Worm (Caenorhabditis elegans): ENCODE results near the gene T22D1.5.

The T22D1.5 gene

DNA sequence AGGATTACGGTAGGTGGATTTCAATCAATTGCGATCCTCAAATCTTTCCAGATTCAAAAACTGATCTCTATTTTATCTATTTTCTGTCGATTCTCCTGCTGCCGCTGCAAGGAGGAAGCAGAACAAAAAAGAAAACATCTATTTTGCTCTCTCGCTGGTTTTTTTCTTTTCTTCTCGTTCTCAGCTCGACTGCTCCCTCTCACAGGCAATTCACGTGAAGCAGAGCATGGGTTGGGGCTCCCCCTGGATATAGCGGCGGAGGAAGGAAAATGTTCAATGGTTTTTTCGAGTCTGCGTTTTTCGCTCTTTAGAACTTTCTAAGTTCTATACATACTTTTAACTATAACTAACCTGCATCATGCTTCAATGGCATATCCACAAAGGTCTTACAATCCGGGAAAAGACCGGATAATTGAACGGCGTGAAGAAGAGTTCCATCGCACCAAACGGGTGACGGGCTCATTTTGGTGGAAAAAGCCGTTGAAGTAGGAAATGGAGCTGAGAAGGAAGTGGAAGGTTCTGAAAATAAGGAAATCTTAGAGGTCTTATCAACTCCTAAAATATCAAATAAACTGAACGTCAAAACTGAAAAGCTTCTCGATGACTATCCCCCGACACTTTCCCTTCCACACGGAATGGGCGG lies 24.7 kb upstream of the T22D1.5 start:
- TF ChIP-seq rbr-2 (tag; optimal IDR thresholded peaks at IDR 0.05) (peak; percentile 31), unc-62 (GFP tag; optimal IDR thresholded peaks at IDR 0.05 in 1 of 2) (peak in 1 of 2 experiments; percentile 96), unc-62 (tag; optimal IDR thresholded peaks at IDR 0.05) (no peak), nhr-11 (tag; optimal IDR thresholded peaks at IDR 0.05) (peak; percentile 84), ceh-82 (tag; optimal IDR thresholded peaks at IDR 0.05) (no peak), F37D6.2 (tag; optimal IDR thresholded peaks at IDR 0.05) (peak; percentile 24), pha-4 (GFP tag; IDR thresholded peaks at IDR 0.05) (0 out of 2 replicates have a peak, but pooled peaks have one; percentile 44), pha-4 (tag; optimal IDR thresholded peaks at IDR 0.05) (peak; percentile 11), fkh-10 (GFP tag; optimal IDR thresholded peaks at IDR 0.05) (peak; percentile 55), lsy-2 (tag; optimal IDR thresholded peaks at IDR 0.05) (peak in 1 of 2 experiments; percentile 75), dmd-6 (GFP tag; IDR thresholded peaks at IDR 0.05) (peak; percentile 80), hmg-1.1 (GFP tag; IDR thresholded peaks at IDR 0.05) (0 out of 2 replicates have a peak, but pooled peaks have one; percentile 35), mxl-2 (GFP tag; conservative IDR thresholded peaks at IDR 0.05) (peak; percentile 100), dpl-1 (GFP tag; optimal IDR thresholded peaks at IDR 0.05) (no peak), ceh-20 (GFP tag; IDR thresholded peaks at IDR 0.05) (0 out of 2 replicates have a peak, but pooled peaks have one; percentile 7), hlh-11 (tag; optimal IDR thresholded peaks at IDR 0.05) (peak; percentile 79), ctbp-1 (GFP tag; IDR thresholded peaks at IDR 0.05) (peak; percentile 46; the same call in 1 of the 2 replicates), hlh-30 (tag; optimal IDR thresholded peaks at IDR 0.05; ENCODE audit: insufficient read depth) (peak; percentile 72), gei-8 (GFP tag; optimal IDR thresholded peaks at IDR 0.05) (peak; percentile 60), spr-3 (GFP tag; optimal IDR thresholded peaks at IDR 0.05) (no peak), daf-16 (GFP tag; optimal IDR thresholded peaks at IDR 0.05) (peak in 1 of 2 experiments; percentile 66), daf-16 (tag; optimal IDR thresholded peaks at IDR 0.05) (no peak), zag-1 (tag; optimal IDR thresholded peaks at IDR 0.05) (no peak), nhr-48 (tag; optimal IDR thresholded peaks at IDR 0.05) (peak; percentile 85)

DNA sequence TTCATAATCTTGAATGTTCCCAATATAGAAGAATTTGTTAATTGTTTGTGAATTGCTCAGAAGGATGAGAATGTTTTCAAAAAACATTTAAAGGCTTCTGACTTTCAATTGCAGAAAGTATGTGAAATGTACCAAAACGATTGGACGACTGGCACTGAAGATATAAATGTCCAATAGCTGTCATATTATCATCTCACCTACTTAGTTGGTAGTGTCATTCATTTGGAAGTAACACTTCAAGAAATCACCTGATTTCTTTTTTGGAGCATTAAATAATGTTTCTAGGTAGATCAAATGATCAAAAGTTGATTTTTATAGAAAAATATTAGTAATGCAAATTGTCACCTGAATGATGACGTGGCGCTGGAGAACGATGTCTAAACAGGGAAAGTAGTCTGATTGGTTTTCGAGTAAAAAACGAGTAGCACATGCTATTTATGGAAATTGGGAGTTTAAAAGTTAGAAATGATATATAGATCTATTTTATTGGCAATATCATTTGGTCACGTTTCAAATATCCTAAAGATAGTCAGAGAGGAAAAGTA lies 24.0 kb upstream of the T22D1.5 start:
- TF ChIP-seq dmd-6 (GFP tag; IDR thresholded peaks at IDR 0.05): peak; percentile 70
- TF ChIP-seq F37D6.2 (tag; optimal IDR thresholded peaks at IDR 0.05): no peak

DNA sequence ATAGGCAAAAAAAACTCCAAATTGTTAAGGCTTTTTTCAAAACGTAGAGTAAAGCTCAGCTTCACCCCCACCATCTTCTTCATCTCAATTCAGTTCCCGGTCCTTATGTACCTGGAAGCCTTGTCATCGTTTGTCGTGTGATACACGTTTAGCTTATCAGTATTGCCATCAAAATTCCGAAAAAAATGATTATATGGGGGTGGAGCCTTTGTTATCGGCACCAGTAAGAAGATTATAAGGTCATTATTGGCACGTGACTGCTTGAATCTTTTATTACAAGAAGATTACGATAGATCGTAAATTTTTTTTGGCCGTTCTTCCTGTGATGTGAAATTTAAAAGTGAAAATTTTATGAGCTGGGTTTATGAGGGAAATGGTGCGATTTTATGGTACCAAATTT lies 23.3 kb upstream of the T22D1.5 start:
- TF ChIP-seq nhr-48 (tag; optimal IDR thresholded peaks at IDR 0.05) (peak; percentile 87), hlh-11 (tag; optimal IDR thresholded peaks at IDR 0.05) (peak; percentile 80), ama-1 (optimal IDR thresholded peaks at IDR 0.05) (no peak), nhr-102 (tag; optimal IDR thresholded peaks at IDR 0.05) (peak; percentile 46), mxl-2 (GFP tag; conservative IDR thresholded peaks at IDR 0.05) (peak; percentile 61; the same call in 1 of the 2 replicates), hlh-30 (tag; optimal IDR thresholded peaks at IDR 0.05; ENCODE audit: insufficient read depth) (peak; percentile 59), nhr-6 (tag; optimal IDR thresholded peaks at IDR 0.05) (peak; percentile 25), php-3 (GFP tag; IDR thresholded peaks at IDR 0.05) (peak; percentile 95), dmd-6 (GFP tag; IDR thresholded peaks at IDR 0.05) (peak; percentile 95), nhr-41 (GFP tag; IDR thresholded peaks at IDR 0.05) (peak; percentile 96), jun-1 (tag; optimal IDR thresholded peaks at IDR 0.05) (no peak), pha-4 (GFP tag; IDR thresholded peaks at IDR 0.05) (0 out of 2 replicates have a peak, but pooled peaks have one; percentile 17), pha-4 (tag; optimal IDR thresholded peaks at IDR 0.05) (no peak), mxl-3 (GFP tag; optimal IDR thresholded peaks at IDR 0.05) (no peak), arid-1 (GFP tag; conservative IDR thresholded peaks at IDR 0.05) (no peak), dpl-1 (GFP tag; optimal IDR thresholded peaks at IDR 0.05) (no peak), T26A8.4 (GFP tag; IDR thresholded peaks at IDR 0.05) (no peak), nhr-42 (GFP tag; IDR thresholded peaks at IDR 0.05) (0 out of 2 replicates have a peak, but pooled peaks have one; percentile 32), dve-1 (tag; optimal IDR thresholded peaks at IDR 0.05; ENCODE audit: insufficient read depth) (peak; percentile 92), nhr-28 (tag; optimal IDR thresholded peaks at IDR 0.05) (peak; percentile 61), lin-1 (GFP tag; IDR thresholded peaks at IDR 0.05) (peak; percentile 83), pqm-1 (tag; optimal IDR thresholded peaks at IDR 0.05) (peak; percentile 85), lsy-2 (tag; optimal IDR thresholded peaks at IDR 0.05) (peak in 1 of 2 experiments; percentile 33), daf-16 (GFP tag; optimal IDR thresholded peaks at IDR 0.05) (no peak), daf-16 (tag; optimal IDR thresholded peaks at IDR 0.05) (peak; percentile 59), tag-97 (GFP tag; IDR thresholded peaks at IDR 0.05) (no peak), vab-7 (GFP tag; IDR thresholded peaks at IDR 0.05) (no peak), mes-2 (tag; optimal IDR thresholded peaks at IDR 0.05; ENCODE audit: poor library complexity, severe bottlenecking) (peak; percentile 35), mdl-1 (tag; optimal IDR thresholded peaks at IDR 0.05) (peak in 1 of 2 experiments; percentile 18), nhr-77 (tag; optimal IDR thresholded peaks at IDR 0.05) (peak; percentile 70), Y75B8A.6 (GFP tag; IDR thresholded peaks at IDR 0.05) (0 out of 2 replicates have a peak, but pooled peaks have one; percentile 21)
